Worm (Caenorhabditis elegans): ENCODE results near the gene R04B5.7.

DNA sequence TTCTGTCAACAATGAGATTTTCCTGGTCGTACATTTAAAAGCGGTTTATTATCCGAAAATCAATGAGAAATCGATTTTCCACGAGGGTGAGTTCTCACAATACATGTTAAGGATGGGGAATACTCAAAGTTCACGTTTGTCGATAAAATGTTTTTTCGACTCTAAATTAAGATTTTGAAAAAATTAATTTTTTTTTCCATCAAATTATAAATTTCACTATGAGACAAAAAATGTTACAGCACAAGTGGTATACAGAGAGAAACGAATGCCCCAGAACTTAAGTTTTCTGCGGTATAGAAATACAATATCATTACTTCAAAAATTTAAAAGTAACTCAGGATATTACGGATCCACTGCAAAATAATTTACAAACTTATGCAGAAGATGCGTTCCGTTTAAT, 12.1 kb downstream of the R04B5.7 start, which contains the start of gene R04B5.1:
- TF ChIP-seq pha-4 (GFP tag; IDR thresholded peaks at IDR 0.05) (no peak), pha-4 (tag; optimal IDR thresholded peaks at IDR 0.05) (no peak), nhr-77 (tag; optimal IDR thresholded peaks at IDR 0.05) (no peak), fkh-10 (GFP tag; optimal IDR thresholded peaks at IDR 0.05) (no peak), snpc-4 (tag; optimal IDR thresholded peaks at IDR 0.05) (no peak), lin-15B (tag; optimal IDR thresholded peaks at IDR 0.05) (no peak), unc-39 (tag; optimal IDR thresholded peaks at IDR 0.05) (no peak), T26A8.4 (GFP tag; IDR thresholded peaks at IDR 0.05) (no peak), nhr-28 (tag; optimal IDR thresholded peaks at IDR 0.05) (no peak), cey-2 (tag; optimal IDR thresholded peaks at IDR 0.05; ENCODE audit: borderline replicate concordance, insufficient read depth) (no peak), ceh-82 (tag; optimal IDR thresholded peaks at IDR 0.05) (no peak), hlh-30 (tag; optimal IDR thresholded peaks at IDR 0.05; ENCODE audit: insufficient read depth) (no peak)

Measured in whole organism, L4 larva.